Fruit fly (Drosophila melanogaster) whole organism: ENCODE measurements around the gene Eip75B.

ENCODE experiments used
- pan ChIP-seq: fragments of >200 bp; optimal IDR thresholded peaks from 2 replicates; lab custom pipeline; 2017
- psq ChIP-seq: fragments of >200 bp; optimal IDR thresholded peaks from 2 replicates; lab custom pipeline; 2017
- usp ChIP-seq: fragments of >200 bp; optimal IDR thresholded peaks from 2 replicates; lab custom pipeline; 2017; ENCODE audit warnings: missing biosample characterization, missing genetic modification characterization, mixed read lengths

- TF ChIP-seq usp (GFP tag; lab: Kevin White, UChicago) (no peak), psq (lab: Kevin White, UChicago) (no peak), pan (lab: Kevin White, UChicago) (no peak)
These were observed 119.1 kb downstream of the Eip75B start for dm6 chr3L:17945422-17945821.
